Worm (Caenorhabditis elegans): ENCODE measurements around the gene fbxa-105.

DNA sequence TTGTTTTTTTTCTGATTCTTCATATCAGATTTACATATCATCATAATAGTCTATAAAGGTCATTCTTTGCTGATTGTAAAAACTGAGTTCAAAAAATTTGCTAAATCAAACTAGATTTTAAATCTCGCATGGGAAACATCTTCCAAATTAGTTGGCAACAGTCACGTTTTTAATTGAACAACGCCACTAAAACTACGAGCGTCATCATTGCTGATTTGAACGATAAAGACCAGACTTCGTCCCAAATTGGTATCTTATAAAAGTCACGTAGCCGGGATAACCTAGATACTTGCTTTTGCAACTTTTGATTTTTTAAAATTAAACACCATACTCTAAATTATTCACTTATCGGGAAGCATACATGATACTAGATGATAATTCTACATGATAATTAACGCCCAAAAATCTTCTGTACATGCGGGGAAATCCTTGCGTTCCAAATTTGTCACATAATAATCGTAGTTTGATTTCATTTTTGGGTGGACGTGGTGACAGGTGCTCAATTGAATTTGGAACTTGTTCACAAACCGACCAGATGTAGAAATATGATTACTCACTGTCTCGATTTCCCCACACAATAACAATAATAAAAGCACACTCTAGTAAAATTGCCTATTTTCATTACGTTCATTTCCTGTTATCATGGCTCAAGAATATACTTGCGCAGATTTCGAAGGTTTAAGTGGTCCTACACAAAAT lies 25.3 kb upstream of the fbxa-105 start, which contains the start of gene srw-67:
- TF ChIP-seq Y79H2A.3 (GFP tag; conservative IDR thresholded peaks at IDR 0.05) (no peak), attf-6 (GFP tag; IDR thresholded peaks at IDR 0.05) (no peak), mes-4 (tag; optimal IDR thresholded peaks at IDR 0.05) (no peak), ztf-25 (GFP tag; IDR thresholded peaks at IDR 0.05) (no peak), B0035.1 (tag; optimal IDR thresholded peaks at IDR 0.05) (no peak), ama-1 (optimal IDR thresholded peaks at IDR 0.05) (no peak), ama-1 (GFP tag; optimal IDR thresholded peaks at IDR 0.05) (no peak), dox-1 (GFP tag; IDR thresholded peaks at IDR 0.05) (no peak)

All from whole organism, young adult.